Fruit fly (Drosophila melanogaster) whole organism, embryonic: ENCODE measurements around the gene mAChR-B.

Experiments used
- Awh ChIP-seq: fragments of 200-800 bp; sonication (Bioruptor generic); IDR thresholded peaks from 2 replicates; pipeline ENCODE4, ENCODE4 v1.3.6; 2022; ENCODE audit warnings: missing biosample characterization, missing genetic modification characterization
- CG10274 ChIP-seq: fragments of 200-800 bp; sonication (Bioruptor generic); optimal IDR thresholded peaks from 3 replicates; lab custom pipeline; 2017; ENCODE audit warnings: missing biosample characterization, mild to moderate bottlenecking, missing genetic modification characterization
- CG10979 ChIP-seq: fragments of 200-800 bp; sonication (Bioruptor generic); optimal IDR thresholded peaks from 2 replicates; lab custom pipeline; 2018; ENCODE audit warnings: missing biosample characterization, mild to moderate bottlenecking, missing genetic modification characterization, moderate library complexity
- CG11085 ChIP-seq: fragments of 200-800 bp; sonication (Bioruptor generic); IDR thresholded peaks from 2 replicates; pipeline ENCODE4 v1.3.6; 2022; ENCODE audit warnings: missing biosample characterization, missing genetic modification characterization
- CG11398 ChIP-seq: fragments of 200-800 bp; sonication (Bioruptor generic); optimal IDR thresholded peaks from 2 replicates; lab custom pipeline; 2016; ENCODE audit warnings: missing biosample characterization, missing genetic modification characterization
- CG11456 ChIP-seq: fragments of 200-800 bp; sonication (Bioruptor generic); IDR thresholded peaks from 3 replicates; pipeline ENCODE4 v1.3.6; 2022; ENCODE audit warnings: missing biosample characterization, missing genetic modification characterization
- CG11504 ChIP-seq: fragments of 200-800 bp; sonication (Bioruptor generic); optimal IDR thresholded peaks from 3 replicates; lab custom pipeline; 2019; ENCODE audit warnings: missing biosample characterization, mild to moderate bottlenecking, missing genetic modification characterization, moderate library complexity
- CG12236 ChIP-seq: fragments of 200-800 bp; sonication (Bioruptor generic); optimal IDR thresholded peaks from 2 replicates; lab custom pipeline; 2016; ENCODE audit warnings: missing biosample characterization, missing genetic modification characterization
- CG12659 ChIP-seq: fragments of 200-800 bp; sonication (Bioruptor generic); optimal IDR thresholded peaks from 3 replicates; lab custom pipeline; 2017; ENCODE audit warnings: mild to moderate bottlenecking, missing biosample characterization, missing genetic modification reagents, missing genetic modification characterization
- CG15514 ChIP-seq: fragments of 200-800 bp; sonication (Bioruptor generic); optimal IDR thresholded peaks from 3 replicates; lab custom pipeline; 2017; ENCODE audit warnings: missing biosample characterization, missing genetic modification characterization, mild to moderate bottlenecking, moderate library complexity, missing genetic modification reagents
- CG18599 ChIP-seq: fragments of 200-800 bp; sonication (Bioruptor generic); optimal IDR thresholded peaks from 3 replicates; lab custom pipeline; 2017; ENCODE audit warnings: missing biosample characterization, missing genetic modification characterization, mild to moderate bottlenecking, moderate library complexity, missing genetic modification reagents
- CG3281 ChIP-seq: fragments of 200-800 bp; sonication (Bioruptor generic); optimal IDR thresholded peaks from 3 replicates; lab custom pipeline; 2017; ENCODE audit warnings: missing biosample characterization, mild to moderate bottlenecking, missing genetic modification characterization
- CG4707 ChIP-seq: fragments of 200-800 bp; sonication (Bioruptor generic); optimal IDR thresholded peaks from 2 replicates; lab custom pipeline; 2018; ENCODE audit warnings: missing biosample characterization, mild to moderate bottlenecking, missing genetic modification characterization, moderate library complexity
- CG8478 ChIP-seq: fragments of >200 bp; optimal IDR thresholded peaks from 2 replicates; lab custom pipeline; 2018
- CG8924 ChIP-seq: fragments of 200-800 bp; optimal IDR thresholded peaks from 3 replicates; lab custom pipeline; 2019; ENCODE audit warnings: missing biosample characterization, mild to moderate bottlenecking, missing genetic modification characterization, moderate library complexity
- CG9817 ChIP-seq: fragments of 200-800 bp; sonication (Bioruptor generic); optimal IDR thresholded peaks from 2 replicates; lab custom pipeline; 2018; ENCODE audit warnings: missing biosample characterization, mild to moderate bottlenecking, missing genetic modification characterization, moderate library complexity
- CHES-1-like ChIP-seq: fragments of 200-800 bp; sonication (Bioruptor generic); optimal IDR thresholded peaks from 2 replicates; lab custom pipeline; 2016; ENCODE audit warnings: missing biosample characterization, missing genetic modification characterization
- Chrac-16 ChIP-seq: fragments of 200-800 bp; sonication (Bioruptor generic); optimal IDR thresholded peaks from 3 replicates; lab custom pipeline; 2016; ENCODE audit warnings: missing biosample characterization, missing genetic modification characterization
- Dip3 ChIP-seq: fragments of 200-800 bp; sonication (Bioruptor generic); optimal IDR thresholded peaks from 3 replicates; lab custom pipeline; 2016; ENCODE audit warnings: missing biosample characterization, missing genetic modification characterization
- Fer2 ChIP-seq: fragments of 200-800 bp; sonication (Bioruptor generic); optimal IDR thresholded peaks from 2 replicates; lab custom pipeline; 2018; ENCODE audit warnings: missing biosample characterization, mild to moderate bottlenecking, missing genetic modification characterization, moderate library complexity
- Hmr ChIP-seq: fragments of 200-800 bp; sonication (Bioruptor generic); optimal IDR thresholded peaks from 3 replicates; lab custom pipeline; 2017; ENCODE audit warnings: mild to moderate bottlenecking, missing biosample characterization, missing genetic modification reagents, missing genetic modification characterization
- Hr51 ChIP-seq, 2 experiments: fragments of 200-800 bp; sonication (Bioruptor generic); optimal IDR thresholded peaks; 2 replicates in 1 of 2; 3 replicates in 1 of 2; lab custom pipeline; 2016 to 2018; ENCODE audit warnings: missing biosample characterization in 2 of 2, missing genetic modification characterization in 2 of 2, mild to moderate bottlenecking in 1 of 2, moderate library complexity in 1 of 2
- NC2α ChIP-seq: fragments of 200-800 bp; sonication (Bioruptor generic); optimal IDR thresholded peaks from 2 replicates; lab custom pipeline; 2016; ENCODE audit warnings: missing biosample characterization, missing genetic modification characterization
- Ptx1 ChIP-seq: fragments of 200-800 bp; sonication (Bioruptor generic); IDR thresholded peaks from 2 replicates; pipeline ENCODE4 v1.3.6; 2022; ENCODE audit warnings: missing biosample characterization, missing genetic modification characterization
- Six4 ChIP-seq: fragments of 200-800 bp; sonication (Bioruptor generic); optimal IDR thresholded peaks from 2 replicates; lab custom pipeline; 2016; ENCODE audit warnings: missing biosample characterization, missing genetic modification characterization
- Sox102F ChIP-seq: fragments of 200-800 bp; sonication (Bioruptor generic); optimal IDR thresholded peaks from 2 replicates; lab custom pipeline; 2018; ENCODE audit warnings: missing biosample characterization, mild to moderate bottlenecking, missing genetic modification characterization, moderate library complexity
- Ssrp ChIP-seq: fragments of 200-800 bp; sonication (Bioruptor generic); optimal IDR thresholded peaks from 2 replicates; lab custom pipeline; 2018; ENCODE audit warnings: missing biosample characterization, mild to moderate bottlenecking, missing genetic modification characterization, moderate library complexity
- Xbp1 ChIP-seq: fragments of 200-800 bp; sonication (Bioruptor generic); optimal IDR thresholded peaks from 3 replicates; lab custom pipeline; 2016; ENCODE audit warnings: missing biosample characterization, mild to moderate bottlenecking, missing genetic modification characterization
- amos ChIP-seq: fragments of 200-800 bp; sonication (Bioruptor generic); IDR thresholded peaks from 2 replicates; pipeline ENCODE4 v1.3.6; 2022; ENCODE audit warnings: missing biosample characterization, missing genetic modification characterization; ENCODE audit not compliant: partially characterized antibody
- bcd ChIP-seq: fragments of 200-800 bp; sonication (Bioruptor generic); optimal IDR thresholded peaks from 2 replicates; lab custom pipeline; 2017; ENCODE audit warnings: missing biosample characterization, mild to moderate bottlenecking, missing genetic modification characterization
- dmrt99B ChIP-seq: fragments of 200-800 bp; sonication (Bioruptor generic); optimal IDR thresholded peaks from 2 replicates; lab custom pipeline; 2018; ENCODE audit warnings: missing biosample characterization, mild to moderate bottlenecking, missing genetic modification characterization, moderate library complexity
- dpn ChIP-seq, 2 experiments: fragments of 200-800 bp; sonication (Bioruptor generic); optimal IDR thresholded peaks; 3 replicates each; lab custom pipeline; 2016; ENCODE audit warnings: missing biosample characterization in 2 of 2, missing genetic modification characterization in 2 of 2
- ems ChIP-seq: fragments of 200-800 bp; sonication (Bioruptor generic); optimal IDR thresholded peaks from 3 replicates; lab custom pipeline; 2016; ENCODE audit warnings: missing biosample characterization, missing genetic modification characterization
- en ChIP-seq: fragments of 200-800 bp; sonication (Bioruptor generic); optimal IDR thresholded peaks from 2 replicates; lab custom pipeline; 2016; ENCODE audit warnings: missing biosample characterization, missing genetic modification characterization
- grau ChIP-seq: fragments of 200-800 bp; optimal IDR thresholded peaks from 3 replicates; lab custom pipeline; 2019; ENCODE audit warnings: missing biosample characterization, mild to moderate bottlenecking, missing genetic modification characterization, moderate library complexity
- lilli ChIP-seq: fragments of 200-800 bp; sonication (Bioruptor generic); optimal IDR thresholded peaks from 3 replicates; lab custom pipeline; 2016; ENCODE audit warnings: missing biosample characterization, missing genetic modification characterization
- oc ChIP-seq: fragments of 200-800 bp; sonication (Bioruptor generic); optimal IDR thresholded peaks from 2 replicates; lab custom pipeline; 2018; ENCODE audit warnings: missing biosample characterization, mild to moderate bottlenecking, missing genetic modification characterization, moderate library complexity
- peb ChIP-seq: fragments of 200-800 bp; sonication (Bioruptor generic); IDR thresholded peaks from 2 replicates; pipeline ENCODE4 v1.3.6; 2022; ENCODE audit warnings: missing biosample characterization, missing genetic modification characterization
- prd ChIP-seq, 3 experiments: fragments of >200 bp in 2 of 3; fragments of 200-800 bp in 1 of 3; sonication (Bioruptor generic) in 1 of 3; optimal IDR thresholded peaks in 2 of 3; IDR thresholded peaks in 1 of 3; 2 replicates in 2 of 3; 3 replicates in 1 of 3; pipeline versions ENCODE4 v1.3.6 to Lab custom; 2017 to 2022; ENCODE audit warnings: missing biosample characterization in 1 of 3, missing genetic modification characterization in 1 of 3
- schlank ChIP-seq: fragments of 200-800 bp; sonication (Bioruptor generic); optimal IDR thresholded peaks from 2 replicates; lab custom pipeline; 2018; ENCODE audit warnings: missing biosample characterization, mild to moderate bottlenecking, missing genetic modification characterization
- scrt ChIP-seq: fragments of 200-800 bp; sonication (Bioruptor generic); optimal IDR thresholded peaks from 2 replicates; lab custom pipeline; 2018; ENCODE audit warnings: missing biosample characterization, mild to moderate bottlenecking, missing genetic modification characterization, moderate library complexity
- sob ChIP-seq: fragments of 200-800 bp; sonication (Bioruptor generic); IDR thresholded peaks from 2 replicates; pipeline ENCODE4 v1.3.6; 2022; ENCODE audit warnings: missing biosample characterization, missing genetic modification characterization
- sr ChIP-seq: fragments of 200-800 bp; sonication (Bioruptor generic); IDR thresholded peaks from 3 replicates; pipeline ENCODE4 v1.3.6; 2022; ENCODE audit warnings: missing biosample characterization, missing genetic modification characterization
- stc ChIP-seq: fragments of 200-800 bp; sonication (Bioruptor generic); IDR thresholded peaks from 2 replicates; pipeline ENCODE4 v1.3.6; 2022; ENCODE audit warnings: missing biosample characterization, missing genetic modification characterization
- tio ChIP-seq: fragments of 200-800 bp; sonication (Bioruptor generic); optimal IDR thresholded peaks from 2 replicates; lab custom pipeline; 2017; ENCODE audit warnings: missing biosample characterization, missing genetic modification characterization, inconsistent platforms
- toy ChIP-seq: fragments of 200-800 bp; sonication (Bioruptor generic); IDR thresholded peaks from 2 replicates; pipeline ENCODE4 v1.3.6; 2022; ENCODE audit warnings: missing biosample characterization, missing genetic modification characterization
- tx ChIP-seq: fragments of 200-800 bp; sonication (Bioruptor generic); optimal IDR thresholded peaks from 2 replicates; lab custom pipeline; 2016; ENCODE audit warnings: missing biosample characterization, missing genetic modification characterization
- vnd ChIP-seq: fragments of 200-800 bp; sonication (Bioruptor generic); IDR thresholded peaks from 3 replicates; pipeline ENCODE4 v1.3.6; 2022; ENCODE audit warnings: missing biosample characterization, missing genetic modification characterization; ENCODE audit not compliant: partially characterized antibody
- vvl ChIP-seq: fragments of 200-800 bp; sonication (Bioruptor generic); IDR thresholded peaks from 2 replicates; pipeline ENCODE4 v1.3.6; 2022; ENCODE audit warnings: missing biosample characterization, missing genetic modification characterization
- zfh1 ChIP-seq: fragments of 200-800 bp; sonication (Bioruptor generic); IDR thresholded peaks from 3 replicates; pipeline ENCODE4 v1.3.6; 2022; ENCODE audit warnings: missing biosample characterization, missing genetic modification characterization

mAChR-B gene

dm6 chr3R:8072635-8073034 is 13.6 kb downstream of the mAChR-B start (continued):
- 0 out of 2 replicates have a peak, but pooled peaks have one; percentile 46 for TF ChIP-seq Ptx1 (GFP tag; lab: Robert Waterston, UW)
- TF ChIP-seq tio (GFP tag; lab: Kevin White, UChicago): peak; percentile 20
- peak; percentile 2 for TF ChIP-seq CG12659 (GFP tag; lab: Kevin White, UChicago)
- TF ChIP-seq bcd: peak; percentile 35
- peak; percentile 46; the same call in 1 of the 2 replicates for TF ChIP-seq stc (GFP tag; lab: Robert Waterston, UW)
- no peak for TF ChIP-seq CG8924 (tag; lab: Kevin White, UChicago)
- peak; percentile 18 for TF ChIP-seq scrt (GFP tag; lab: Kevin White, UChicago)
- no peak for TF ChIP-seq amos (GFP tag; lab: Robert Waterston, UW)
- TF ChIP-seq CG12236 (GFP tag; lab: Kevin White, UChicago): no peak
- 0 out of 2 replicates have a peak, but pooled peaks have one; percentile 19 for TF ChIP-seq vvl
- TF ChIP-seq lilli (GFP tag; lab: Kevin White, UChicago): peak; percentile 40
- TF ChIP-seq Ssrp (tag; lab: Kevin White, UChicago): peak; percentile 23
- TF ChIP-seq CG15514 (GFP tag; lab: Kevin White, UChicago): peak; percentile 42
- TF ChIP-seq Sox102F (GFP tag; lab: Kevin White, UChicago): peak; percentile 46
- TF ChIP-seq grau (tag; lab: Kevin White, UChicago): peak; percentile 38
- peak in 1 of 2 experiments; percentile 47 for TF ChIP-seq Hr51 (GFP tag; optimal IDR thresholded peaks at IDR 0.05; lab: Kevin White, UChicago)
- TF ChIP-seq Fer2 (tag; lab: Kevin White, UChicago): no peak
- 0 out of 3 replicates have a peak, but pooled peaks have one; percentile 38 for TF ChIP-seq zfh1
- peak; percentile 12 for TF ChIP-seq ems
- peak; percentile 25 for TF ChIP-seq Xbp1 (GFP tag; lab: Kevin White, UChicago)
- no peak for TF ChIP-seq CG10274 (GFP tag; lab: Kevin White, UChicago)
- no peak for TF ChIP-seq CHES-1-like (GFP tag; lab: Kevin White, UChicago)
- TF ChIP-seq schlank (tag; lab: Kevin White, UChicago): no peak
- TF ChIP-seq CG11504: peak; percentile 66
- TF ChIP-seq vnd (GFP tag; lab: Robert Waterston, UW): no peak
- TF ChIP-seq dpn (GFP tag; optimal IDR thresholded peaks at IDR 0.05; lab: Kevin White, UChicago): peak; percentile 18 to 20
- TF ChIP-seq NC2α (GFP tag; lab: Kevin White, UChicago): no peak
- TF ChIP-seq CG10979 (tag; lab: Kevin White, UChicago): no peak
- TF ChIP-seq Awh (GFP tag; lab: Robert Waterston, UW): no peak
- no peak for TF ChIP-seq Six4 (GFP tag; lab: Kevin White, UChicago)
- 0 out of 2 replicates have a peak, but pooled peaks have one; percentile 9 for TF ChIP-seq peb (GFP tag; lab: Robert Waterston, UW)
- no peak for TF ChIP-seq Chrac-16 (GFP tag; lab: Kevin White, UChicago)
- TF ChIP-seq oc (tag; lab: Kevin White, UChicago): no peak
- peak; percentile 7; the same call in 1 of the 2 replicates for TF ChIP-seq CG11085 (GFP tag; lab: Robert Waterston, UW)
- peak; percentile 59 for TF ChIP-seq Hmr (GFP tag; lab: Kevin White, UChicago)
- peak; percentile 54 for TF ChIP-seq dmrt99B (tag; lab: Kevin White, UChicago)
- no peak for TF ChIP-seq CG8478 (lab: Kevin White, UChicago)
- TF ChIP-seq CG9817 (tag; lab: Kevin White, UChicago): peak; percentile 22
- peak; percentile 31; the same call in 1 of the 2 replicates for TF ChIP-seq sob (GFP tag; lab: Robert Waterston, UW)
- no peak for TF ChIP-seq Dip3 (GFP tag; lab: Kevin White, UChicago)
- peak; percentile 73 for TF ChIP-seq CG18599 (GFP tag; lab: Kevin White, UChicago)
- TF ChIP-seq CG11456 (GFP tag; lab: Robert Waterston, UW): 0 out of 3 replicates have a peak, but pooled peaks have one; percentile 59
- no peak for TF ChIP-seq prd (optimal IDR thresholded peaks at IDR 0.05; lab: Kevin White, UChicago)
- TF ChIP-seq prd (GFP tag; IDR thresholded peaks at IDR 0.05; lab: Robert Waterston, UW): peak; percentile 61; the same call in 2 of the 3 replicates
- TF ChIP-seq toy (GFP tag; lab: Robert Waterston, UW): no peak
- peak; percentile 17 for TF ChIP-seq en
- no peak for TF ChIP-seq tx
- no peak for TF ChIP-seq sr (GFP tag; lab: Robert Waterston, UW)
- TF ChIP-seq CG11398 (GFP tag; lab: Kevin White, UChicago): no peak
- TF ChIP-seq CG4707 (GFP tag; lab: Kevin White, UChicago): no peak
- TF ChIP-seq CG3281 (GFP tag; lab: Kevin White, UChicago): peak; percentile 35
